Fruit fly (Drosophila melanogaster) whole organism, pupa: ENCODE measurements around the gene TwdlE.

Experiments
- CG10348 ChIP-seq: fragments of 200-800 bp; sonication (Bioruptor generic); IDR thresholded peaks from 2 replicates; pipeline ENCODE4 v1.3.6; 2022; ENCODE audit warnings: missing biosample characterization, missing genetic modification characterization
- CG12605 ChIP-seq: fragments of 200-800 bp; sonication (Bioruptor generic); IDR thresholded peaks from 2 replicates; pipeline ENCODE4 v1.3.6; 2022; ENCODE audit warnings: missing biosample characterization, missing genetic modification characterization
- CG13204 ChIP-seq: fragments of 200-800 bp; sonication (Bioruptor generic); optimal IDR thresholded peaks from 2 replicates; lab custom pipeline; 2018; ENCODE audit warnings: missing biosample characterization, mild to moderate bottlenecking, missing genetic modification characterization, moderate library complexity
- CG14655 ChIP-seq: fragments of 200-800 bp; sonication (Bioruptor generic); optimal IDR thresholded peaks from 3 replicates; lab custom pipeline; 2017; ENCODE audit warnings: mild to moderate bottlenecking, missing biosample characterization, missing genetic modification reagents, missing genetic modification characterization
- CG15710 ChIP-seq: fragments of 200-800 bp; sonication (Bioruptor generic); optimal IDR thresholded peaks from 2 replicates; lab custom pipeline; 2018; ENCODE audit warnings: missing biosample characterization, mild to moderate bottlenecking, missing genetic modification characterization, moderate library complexity
- CG17806 ChIP-seq: fragments of 200-800 bp; sonication (Bioruptor generic); optimal IDR thresholded peaks from 2 replicates; lab custom pipeline; 2018; ENCODE audit warnings: missing biosample characterization, mild to moderate bottlenecking, missing genetic modification characterization, moderate library complexity
- CG32121 ChIP-seq: fragments of 200-800 bp; sonication (Bioruptor generic); IDR thresholded peaks from 2 replicates; pipeline ENCODE4 v1.3.6; 2022; ENCODE audit warnings: missing biosample characterization, missing genetic modification characterization
- CG34367 ChIP-seq: fragments of 200-800 bp; sonication (Bioruptor generic); optimal IDR thresholded peaks from 2 replicates; lab custom pipeline; 2018; ENCODE audit warnings: missing biosample characterization, mild to moderate bottlenecking, missing genetic modification characterization
- CG4496 ChIP-seq: fragments of 200-800 bp; sonication (Bioruptor generic); IDR thresholded peaks from 3 replicates; pipeline ENCODE4 v1.3.6; 2022; ENCODE audit warnings: missing biosample characterization, missing genetic modification characterization
- CG8159 ChIP-seq: fragments of 200-800 bp; sonication (Bioruptor generic); optimal IDR thresholded peaks from 3 replicates; lab custom pipeline; 2018; ENCODE audit warnings: missing biosample characterization, mild to moderate bottlenecking, missing genetic modification characterization, moderate library complexity
- CG8301 ChIP-seq: fragments of 200-800 bp; sonication (Bioruptor generic); optimal IDR thresholded peaks from 2 replicates; lab custom pipeline; 2018; ENCODE audit warnings: missing biosample characterization, mild to moderate bottlenecking, missing genetic modification characterization
- CG9948 ChIP-seq: fragments of 200-800 bp; sonication (Bioruptor generic); optimal IDR thresholded peaks from 2 replicates; lab custom pipeline; 2018; ENCODE audit warnings: missing biosample characterization, mild to moderate bottlenecking, missing genetic modification characterization, moderate library complexity
- D1 ChIP-seq: fragments of 200-800 bp; sonication (Bioruptor generic); optimal IDR thresholded peaks from 2 replicates; lab custom pipeline; 2018; ENCODE audit warnings: missing biosample characterization, mild to moderate bottlenecking, missing genetic modification characterization, moderate library complexity
- EcR ChIP-seq: fragments of 200-800 bp; sonication (Bioruptor generic); optimal IDR thresholded peaks from 3 replicates; lab custom pipeline; 2019; ENCODE audit warnings: missing biosample characterization, missing genetic modification characterization, mild to moderate bottlenecking, moderate library complexity, missing genetic modification reagents
- Ets98B ChIP-seq: fragments of 200-800 bp; sonication (Bioruptor generic); IDR thresholded peaks from 2 replicates; pipeline ENCODE4 v1.3.6; 2022; ENCODE audit warnings: missing biosample characterization, missing genetic modification characterization
- Pif1A ChIP-seq: fragments of 200-800 bp; sonication (Bioruptor generic); optimal IDR thresholded peaks from 3 replicates; lab custom pipeline; 2016; ENCODE audit warnings: missing biosample characterization, missing genetic modification characterization
- Pif1B ChIP-seq: fragments of 200-800 bp; sonication (Bioruptor generic); optimal IDR thresholded peaks from 3 replicates; lab custom pipeline; 2016; ENCODE audit warnings: missing biosample characterization, missing genetic modification characterization
- Snoo ChIP-seq: fragments of 200-800 bp; sonication (Bioruptor generic); optimal IDR thresholded peaks from 3 replicates; lab custom pipeline; 2017; ENCODE audit warnings: missing biosample characterization, mild to moderate bottlenecking, missing genetic modification characterization, inconsistent platforms
- fd96Ca ChIP-seq: fragments of 200-800 bp; sonication (Bioruptor generic); IDR thresholded peaks from 3 replicates; pipeline ENCODE4 v1.3.6; 2022; ENCODE audit warnings: missing biosample characterization, missing genetic modification characterization
- gl ChIP-seq: fragments of 200-800 bp; sonication (Bioruptor generic); optimal IDR thresholded peaks from 2 replicates; lab custom pipeline; 2018; ENCODE audit warnings: missing biosample characterization, mild to moderate bottlenecking, missing genetic modification characterization
- rn ChIP-seq: fragments of 200-800 bp; sonication (Bioruptor generic); IDR thresholded peaks from 2 replicates; pipeline ENCODE4 v1.3.6; 2022; ENCODE audit warnings: missing biosample characterization, missing genetic modification characterization

The TwdlE gene

DNA sequence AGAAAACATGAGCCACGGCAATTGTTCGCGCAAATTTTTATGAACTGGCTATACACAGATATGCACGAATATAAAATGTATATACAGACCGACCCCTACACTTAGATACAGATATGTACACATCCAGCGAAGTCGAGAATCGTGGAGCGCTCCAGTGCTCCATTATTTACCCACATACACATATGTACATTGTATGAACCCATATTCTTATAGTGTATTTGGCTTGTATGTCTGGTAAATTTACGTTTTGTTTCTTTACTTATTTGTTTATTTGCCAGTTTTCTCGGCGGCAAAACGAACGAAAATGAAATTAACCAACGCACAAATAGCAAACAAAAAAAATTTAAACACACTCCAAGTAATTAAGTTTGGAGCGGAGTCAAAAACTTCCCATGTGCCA is 47.3 kb downstream of the TwdlE start:
- TF ChIP-seq fd96Ca (0 out of 3 replicates have a peak, but pooled peaks have one; percentile 14), EcR (peak; percentile 47), Pif1A (GFP tag; lab: Kevin White, UChicago) (no peak), CG32121 (GFP tag; lab: Robert Waterston, UW) (0 out of 2 replicates have a peak, but pooled peaks have one; percentile 11), CG8301 (tag; lab: Kevin White, UChicago) (no peak)
- TF ChIP-seq, all 21 proteins: peak for 3

DNA sequence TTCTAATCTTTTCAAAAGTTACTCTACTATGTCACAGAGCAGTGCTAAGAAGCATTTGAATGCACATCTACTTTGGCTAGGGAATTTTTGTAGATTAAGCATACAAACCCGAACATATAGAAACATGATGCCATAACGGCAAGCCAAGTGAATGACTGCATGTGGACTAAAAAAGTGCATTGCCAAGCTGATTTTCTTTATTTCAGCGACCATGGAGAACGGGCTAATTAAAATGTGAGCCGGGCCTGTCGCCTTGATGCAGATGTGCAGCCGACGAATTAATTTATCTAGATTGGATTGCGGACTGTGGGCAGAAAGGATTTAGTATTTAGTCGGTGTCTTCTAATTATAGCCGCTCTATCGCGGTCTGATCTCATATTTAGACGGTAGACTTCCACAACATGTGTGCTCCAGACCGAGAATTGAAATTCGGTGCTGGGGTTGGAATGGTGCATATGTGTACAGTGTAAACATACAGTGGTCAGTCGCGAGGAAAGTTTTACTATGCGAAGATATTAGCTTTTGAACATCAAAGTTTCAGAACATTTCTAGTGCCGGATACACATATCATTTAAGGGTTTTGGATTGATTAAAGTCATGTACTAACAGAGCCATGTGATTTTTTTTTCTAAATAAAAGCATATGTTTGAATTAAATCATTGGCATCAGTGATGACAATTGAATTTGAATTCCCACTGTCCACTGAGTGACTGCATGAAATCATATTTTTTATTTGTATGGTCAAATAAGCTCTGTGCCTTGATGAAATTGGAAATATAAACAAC is 47.9 kb downstream of the TwdlE start:
- TF ChIP-seq CG34367 (tag; lab: Kevin White, UChicago) (no peak), CG14655 (peak; percentile 7), CG8301 (tag; lab: Kevin White, UChicago) (peak; percentile 3), D1 (no peak), CG8159 (tag; lab: Kevin White, UChicago) (no peak), CG17806 (tag; lab: Kevin White, UChicago) (no peak), EcR (no peak)

DNA sequence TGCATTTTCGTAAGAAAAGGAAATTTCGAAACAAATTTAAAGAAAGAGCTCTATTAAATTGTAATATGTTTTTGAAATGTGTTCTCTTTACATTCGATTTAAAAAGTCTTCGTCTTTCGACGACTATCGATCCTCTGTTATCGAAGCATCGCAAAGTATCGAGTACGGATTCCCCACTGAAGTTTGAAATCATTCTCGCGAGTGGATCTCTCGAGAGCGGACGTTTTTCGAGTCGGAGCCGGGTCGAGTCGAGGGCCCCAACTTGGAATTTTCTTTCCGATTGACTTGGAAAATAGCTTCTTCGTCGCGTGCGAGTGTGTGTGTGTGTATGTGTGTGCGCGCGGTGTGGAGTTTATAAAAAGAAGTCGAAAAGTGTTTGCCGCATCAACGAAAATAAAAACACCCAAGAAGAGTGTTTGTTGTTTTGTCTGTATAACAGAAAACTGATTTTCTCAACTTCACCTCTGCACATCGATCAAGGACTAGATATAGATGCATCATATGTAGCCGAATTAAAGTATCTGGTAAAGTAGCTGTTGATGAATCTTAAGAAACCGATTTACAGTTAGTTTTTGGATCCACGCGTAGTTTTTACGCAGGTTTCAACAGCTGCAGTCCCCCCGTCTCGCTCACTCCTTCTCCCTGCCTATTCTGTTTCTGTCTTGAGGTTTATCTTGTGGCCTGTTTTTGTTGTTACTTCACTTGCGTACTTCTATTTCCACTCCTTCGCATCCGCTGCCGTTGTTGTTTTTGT is 49.2 kb downstream of the TwdlE start, which contains the start of gene LanB1:
TSS of gene LanB1 (plus strand) at position 190 of the 754 bp plus-strand sequence.
- TF ChIP-seq CG15710 (no peak), CG10348 (GFP tag; lab: Robert Waterston, UW) (no peak), CG8159 (tag; lab: Kevin White, UChicago) (no peak), CG32121 (GFP tag; lab: Robert Waterston, UW) (peak; percentile 28; the same call in 1 of the 2 replicates), CG8301 (tag; lab: Kevin White, UChicago) (peak; percentile 7), CG9948 (tag; lab: Kevin White, UChicago) (no peak), CG4496 (peak; percentile 28; the same call in 1 of the 3 replicates), Pif1A (GFP tag; lab: Kevin White, UChicago) (no peak), rn (no peak), CG13204 (GFP tag; lab: Kevin White, UChicago) (peak; percentile 3), D1 (no peak), Ets98B (GFP tag; lab: Robert Waterston, UW) (no peak; the same call in 1 of the 2 replicates), Pif1B (GFP tag; lab: Kevin White, UChicago) (no peak), CG17806 (tag; lab: Kevin White, UChicago) (no peak), EcR (peak; percentile 0), CG12605 (peak; percentile 48; the same call in 1 of the 2 replicates), Snoo (tag; lab: Kevin White, UChicago) (no peak), CG14655 (no peak), CG34367 (tag; lab: Kevin White, UChicago) (no peak), fd96Ca (no peak; the same call in 2 of the 3 replicates), gl (tag; lab: Kevin White, UChicago) (no peak)

DNA sequence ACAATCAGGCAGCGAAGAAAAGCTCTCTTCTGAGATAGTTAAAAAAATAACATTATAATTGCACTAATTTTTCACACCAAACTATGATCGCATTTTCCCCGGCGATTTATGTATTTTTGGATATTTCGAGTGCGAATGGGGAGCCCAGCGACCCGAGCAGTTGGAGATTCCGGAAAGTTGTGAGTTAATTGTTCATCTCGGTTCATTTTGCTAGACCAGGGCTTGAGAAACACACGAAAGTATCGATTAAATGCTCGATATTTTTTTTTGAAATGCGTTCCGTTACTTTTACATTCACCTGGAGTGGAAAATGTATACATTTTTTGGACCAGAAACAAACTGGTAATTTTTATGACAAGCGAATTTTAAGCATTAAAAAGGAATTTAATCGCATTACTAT is 50.1 kb downstream of the TwdlE start, which contains the start of gene Cdc14:
TSS of gene Cdc14 (minus strand) at position 185 of the 400 bp plus-strand sequence.
- TF ChIP-seq EcR: peak; percentile 17
- peak; percentile 16 for TF ChIP-seq Pif1B (GFP tag; lab: Kevin White, UChicago)
- peak; percentile 18; the same call in 1 of the 2 replicates for TF ChIP-seq Ets98B (GFP tag; lab: Robert Waterston, UW)
- no peak for TF ChIP-seq CG8159 (tag; lab: Kevin White, UChicago)
- TF ChIP-seq CG32121 (GFP tag; lab: Robert Waterston, UW): no peak

DNA sequence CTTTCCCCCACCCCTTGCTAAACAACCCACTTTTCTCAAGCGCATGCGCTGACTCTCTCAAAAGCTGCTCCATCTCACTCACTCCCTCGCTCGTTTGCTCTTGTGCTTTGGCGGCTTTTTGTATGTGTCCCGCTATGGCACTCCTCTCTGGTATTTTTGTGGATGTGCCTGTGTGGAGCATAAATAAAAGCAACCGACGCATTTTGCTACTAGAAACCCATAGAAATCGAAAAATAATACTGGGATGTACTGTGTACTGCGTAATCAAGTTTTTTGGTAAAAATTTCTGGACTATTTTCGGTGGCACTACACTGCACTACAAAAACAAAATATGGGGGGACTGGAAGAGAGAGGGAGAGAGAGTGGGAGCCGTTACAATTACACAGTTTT is 50.9 kb downstream of the TwdlE start:
- TF ChIP-seq Pif1A (GFP tag; lab: Kevin White, UChicago) (no peak), CG8301 (tag; lab: Kevin White, UChicago) (no peak), CG17806 (tag; lab: Kevin White, UChicago) (no peak), CG12605 (peak; percentile 69; the same call in 1 of the 2 replicates), gl (tag; lab: Kevin White, UChicago) (no peak), fd96Ca (no peak; the same call in 2 of the 3 replicates), Ets98B (GFP tag; lab: Robert Waterston, UW) (peak; percentile 79), Snoo (tag; lab: Kevin White, UChicago) (no peak), Pif1B (GFP tag; lab: Kevin White, UChicago) (peak; percentile 5), CG14655 (no peak), CG9948 (tag; lab: Kevin White, UChicago) (no peak), CG10348 (GFP tag; lab: Robert Waterston, UW) (no peak), CG15710 (no peak), D1 (no peak), rn (no peak), CG4496 (peak; percentile 11; the same call in 1 of the 3 replicates), EcR (peak; percentile 75), CG32121 (GFP tag; lab: Robert Waterston, UW) (peak; percentile 65), CG13204 (GFP tag; lab: Kevin White, UChicago) (peak; percentile 63), CG8159 (tag; lab: Kevin White, UChicago) (no peak)
